Fruit fly (Drosophila melanogaster) whole organism, embryonic: ENCODE results near the gene CG32295.

Experiments used
- Atf6 ChIP-seq: fragments of 200-800 bp; sonication (Bioruptor generic); IDR thresholded peaks from 2 replicates; pipeline ENCODE4 v1.3.6; 2022; ENCODE audit warnings: missing biosample characterization, missing genetic modification characterization
- Awh ChIP-seq: fragments of 200-800 bp; sonication (Bioruptor generic); IDR thresholded peaks from 2 replicates; pipeline ENCODE4, ENCODE4 v1.3.6; 2022; ENCODE audit warnings: missing biosample characterization, missing genetic modification characterization
- CG10147 ChIP-seq: fragments of 200-800 bp; sonication (Bioruptor generic); optimal IDR thresholded peaks from 2 replicates; lab custom pipeline; 2019; ENCODE audit warnings: missing biosample characterization, mild to moderate bottlenecking, missing genetic modification characterization, moderate library complexity
- CG10366 ChIP-seq: fragments of 200-800 bp; sonication (Bioruptor generic); IDR thresholded peaks from 2 replicates; pipeline ENCODE4 v1.3.6; 2022; ENCODE audit warnings: missing biosample characterization, missing genetic modification characterization
- CG10979 ChIP-seq: fragments of 200-800 bp; sonication (Bioruptor generic); optimal IDR thresholded peaks from 2 replicates; lab custom pipeline; 2018; ENCODE audit warnings: missing biosample characterization, mild to moderate bottlenecking, missing genetic modification characterization, moderate library complexity
- CG11247 ChIP-seq: fragments of 200-800 bp; sonication (Bioruptor generic); IDR thresholded peaks from 2 replicates; pipeline ENCODE4 v1.3.6; 2022; ENCODE audit warnings: missing biosample characterization, missing genetic modification characterization
- CG12744 ChIP-seq: fragments of 200-800 bp; sonication (Bioruptor generic); optimal IDR thresholded peaks from 2 replicates; lab custom pipeline; 2016; ENCODE audit warnings: missing biosample characterization, missing genetic modification characterization
- CG14050 ChIP-seq: fragments of 200-800 bp; sonication (Bioruptor generic); IDR thresholded peaks from 3 replicates; pipeline ENCODE4 v1.3.6; 2022; ENCODE audit warnings: missing biosample characterization, missing genetic modification characterization
- CG1529 ChIP-seq: fragments of 200-800 bp; sonication (Bioruptor generic); optimal IDR thresholded peaks from 3 replicates; lab custom pipeline; 2018; ENCODE audit warnings: missing biosample characterization, missing genetic modification characterization
- CG15601 ChIP-seq: fragments of 200-800 bp; sonication (Bioruptor generic); optimal IDR thresholded peaks from 3 replicates; lab custom pipeline; 2019; ENCODE audit warnings: missing biosample characterization, mild to moderate bottlenecking, missing genetic modification characterization, moderate library complexity
- CG31441 ChIP-seq: fragments of 200-800 bp; sonication (Bioruptor generic); IDR thresholded peaks from 2 replicates; pipeline ENCODE4 v1.3.6; 2022; ENCODE audit warnings: missing biosample characterization, missing genetic modification characterization
- CG32767 ChIP-seq: fragments of 200-800 bp; sonication (Bioruptor generic); IDR thresholded peaks from 2 replicates; pipeline ENCODE4 v1.3.6; 2022; ENCODE audit warnings: missing biosample characterization, missing genetic modification characterization
- CG34422 ChIP-seq: fragments of 200-800 bp; sonication (Bioruptor generic); IDR thresholded peaks from 3 replicates; pipeline ENCODE4 v1.3.6; 2022; ENCODE audit warnings: missing biosample characterization, missing genetic modification characterization
- CG4820 ChIP-seq: fragments of 200-800 bp; sonication (Bioruptor generic); optimal IDR thresholded peaks from 3 replicates; lab custom pipeline; 2016; ENCODE audit warnings: missing biosample characterization, missing genetic modification characterization
- CG6254 ChIP-seq: fragments of 200-800 bp; sonication (Bioruptor generic); optimal IDR thresholded peaks from 3 replicates; lab custom pipeline; 2017; ENCODE audit warnings: mild to moderate bottlenecking, missing biosample characterization, missing genetic modification reagents, missing genetic modification characterization
- CG6854 ChIP-seq: fragments of 200-800 bp; sonication (Bioruptor generic); optimal IDR thresholded peaks from 3 replicates; lab custom pipeline; 2017; ENCODE audit warnings: missing biosample characterization, mild to moderate bottlenecking, missing genetic modification characterization
- CG9727 ChIP-seq: fragments of 200-800 bp; sonication (Bioruptor generic); optimal IDR thresholded peaks from 3 replicates; lab custom pipeline; 2017; ENCODE audit warnings: missing biosample characterization, mild to moderate bottlenecking, missing genetic modification characterization
- CoRest ChIP-seq: fragments of 200-800 bp; sonication (Bioruptor generic); optimal IDR thresholded peaks from 3 replicates; lab custom pipeline; 2018; ENCODE audit warnings: missing biosample characterization, mild to moderate bottlenecking, missing genetic modification characterization, moderate library complexity
- CrebB ChIP-seq: fragments of 200-800 bp; sonication (Bioruptor generic); optimal IDR thresholded peaks from 3 replicates; lab custom pipeline; 2018; ENCODE audit warnings: missing biosample characterization, mild to moderate bottlenecking, missing genetic modification characterization
- Dek ChIP-seq: fragments of 200-800 bp; sonication (Bioruptor generic); optimal IDR thresholded peaks from 3 replicates; lab custom pipeline; 2019; ENCODE audit warnings: missing biosample characterization, mild to moderate bottlenecking, missing genetic modification characterization, moderate library complexity
- Fer3 ChIP-seq: fragments of 200-800 bp; sonication (Bioruptor generic); optimal IDR thresholded peaks from 2 replicates; lab custom pipeline; 2018; ENCODE audit warnings: missing biosample characterization, mild to moderate bottlenecking, missing genetic modification characterization, moderate library complexity
- H15 ChIP-seq: fragments of 200-800 bp; sonication (Bioruptor generic); IDR thresholded peaks from 3 replicates; pipeline ENCODE4 v1.3.6; 2022; ENCODE audit warnings: missing biosample characterization, missing genetic modification characterization
- Hmx ChIP-seq: fragments of 200-800 bp; sonication (Bioruptor generic); optimal IDR thresholded peaks from 2 replicates; lab custom pipeline; 2016; ENCODE audit warnings: missing biosample characterization, missing genetic modification characterization
- Hr51 ChIP-seq, 2 experiments: fragments of 200-800 bp; sonication (Bioruptor generic); optimal IDR thresholded peaks; 2 replicates in 1 of 2; 3 replicates in 1 of 2; lab custom pipeline; 2016 to 2018; ENCODE audit warnings: missing biosample characterization in 2 of 2, missing genetic modification characterization in 2 of 2, mild to moderate bottlenecking in 1 of 2, moderate library complexity in 1 of 2
- Hsf ChIP-seq: fragments of 200-800 bp; sonication (Bioruptor generic); optimal IDR thresholded peaks from 3 replicates; lab custom pipeline; 2016; ENCODE audit warnings: missing biosample characterization, missing genetic modification characterization
- Jarid2 ChIP-seq: fragments of 200-800 bp; sonication (Bioruptor generic); optimal IDR thresholded peaks from 3 replicates; lab custom pipeline; 2017; ENCODE audit warnings: mild to moderate bottlenecking, missing biosample characterization, missing genetic modification reagents, missing genetic modification characterization
- Lhr ChIP-seq: fragments of 200-800 bp; sonication (Bioruptor generic); optimal IDR thresholded peaks from 3 replicates; lab custom pipeline; 2017; ENCODE audit warnings: mild to moderate bottlenecking, missing biosample characterization, missing genetic modification reagents, missing genetic modification characterization
- Optix ChIP-seq: fragments of 200-800 bp; sonication (Bioruptor generic); IDR thresholded peaks from 3 replicates; pipeline ENCODE4 v1.3.6; 2022; ENCODE audit warnings: missing biosample characterization, missing genetic modification characterization
- Ravus ChIP-seq: fragments of 200-800 bp; sonication (Bioruptor generic); IDR thresholded peaks from 2 replicates; pipeline ENCODE4 v1.3.6; 2022; ENCODE audit warnings: missing biosample characterization, missing genetic modification characterization
- Stat92E ChIP-seq, 3 experiments: fragments of >200 bp in 2 of 3; fragments of 200-800 bp in 1 of 3; sonication (Bioruptor generic) in 1 of 3; optimal IDR thresholded peaks; 2 replicates each; lab custom pipeline; 2017 to 2019; ENCODE audit warnings: missing biosample characterization in 3 of 3, missing genetic modification characterization in 3 of 3, mild to moderate bottlenecking in 1 of 3, moderate library complexity in 1 of 3
- abd-A ChIP-seq: fragments of 200-800 bp; sonication (Bioruptor generic); optimal IDR thresholded peaks from 3 replicates; lab custom pipeline; 2019; ENCODE audit warnings: missing biosample characterization, mild to moderate bottlenecking, missing genetic modification characterization, moderate library complexity
- corto ChIP-seq: fragments of 200-800 bp; sonication (Bioruptor generic); optimal IDR thresholded peaks from 2 replicates; lab custom pipeline; 2016; ENCODE audit warnings: missing biosample characterization, mild to moderate bottlenecking, missing genetic modification characterization, moderate library complexity
- crc ChIP-seq: fragments of 200-800 bp; sonication (Bioruptor generic); optimal IDR thresholded peaks from 2 replicates; lab custom pipeline; 2016; ENCODE audit warnings: missing biosample characterization, missing genetic modification characterization
- cwo ChIP-seq: fragments of 200-800 bp; sonication (Bioruptor generic); optimal IDR thresholded peaks from 3 replicates; lab custom pipeline; 2017; ENCODE audit warnings: missing biosample characterization, missing genetic modification characterization, mild to moderate bottlenecking, moderate library complexity, missing genetic modification reagents
- dpn ChIP-seq, 2 experiments: fragments of 200-800 bp; sonication (Bioruptor generic); optimal IDR thresholded peaks; 3 replicates each; lab custom pipeline; 2016; ENCODE audit warnings: missing biosample characterization in 2 of 2, missing genetic modification characterization in 2 of 2
- ems ChIP-seq: fragments of 200-800 bp; sonication (Bioruptor generic); optimal IDR thresholded peaks from 3 replicates; lab custom pipeline; 2016; ENCODE audit warnings: missing biosample characterization, missing genetic modification characterization
- exex ChIP-seq: fragments of 200-800 bp; sonication (Bioruptor generic); optimal IDR thresholded peaks from 4 replicates; lab custom pipeline; 2018; ENCODE audit warnings: missing biosample characterization, mild to moderate bottlenecking, missing genetic modification characterization, moderate library complexity
- hkb ChIP-seq, 2 experiments: fragments of 200-800 bp in 1 of 2; fragments of >200 bp in 1 of 2; sonication (Bioruptor generic) in 1 of 2; IDR thresholded peaks in 1 of 2; optimal IDR thresholded peaks in 1 of 2; 2 replicates each; pipeline versions ENCODE4 v1.3.6 to Lab custom; 2017 to 2022; ENCODE audit warnings: missing biosample characterization in 1 of 2, missing genetic modification characterization in 1 of 2
- jigr1 ChIP-seq: fragments of 200-800 bp; sonication (Bioruptor generic); IDR thresholded peaks from 3 replicates; pipeline ENCODE4 v1.3.6; 2022; ENCODE audit warnings: missing biosample characterization, missing genetic modification characterization
- lilli ChIP-seq: fragments of 200-800 bp; sonication (Bioruptor generic); optimal IDR thresholded peaks from 3 replicates; lab custom pipeline; 2016; ENCODE audit warnings: missing biosample characterization, missing genetic modification characterization
- lmd ChIP-seq: fragments of 200-800 bp; sonication (Bioruptor generic); IDR thresholded peaks from 2 replicates; pipeline ENCODE4 v1.3.6; 2022; ENCODE audit warnings: missing biosample characterization, missing genetic modification characterization
- maf-S ChIP-seq: fragments of 200-800 bp; sonication (Bioruptor generic); optimal IDR thresholded peaks from 2 replicates; lab custom pipeline; 2016; ENCODE audit warnings: missing biosample characterization, missing genetic modification characterization
- mirr ChIP-seq: fragments of 200-800 bp; sonication (Bioruptor generic); optimal IDR thresholded peaks from 3 replicates; lab custom pipeline; 2018; ENCODE audit warnings: missing biosample characterization, mild to moderate bottlenecking, missing genetic modification characterization
- nom ChIP-seq: fragments of 200-800 bp; sonication (Bioruptor generic); optimal IDR thresholded peaks from 2 replicates; lab custom pipeline; 2017; ENCODE audit warnings: missing biosample characterization, missing genetic modification characterization, mild to moderate bottlenecking, moderate library complexity, missing genetic modification reagents
- pan ChIP-seq, 4 experiments: fragments of >200 bp in 3 of 4; fragments of 200-800 bp in 1 of 4; sonication (Bioruptor generic) in 1 of 4; optimal IDR thresholded peaks in 3 of 4; IDR thresholded peaks in 1 of 4; 2 replicates each; pipeline versions ENCODE4 v1.3.6 to Lab custom; 2017 to 2022; ENCODE audit warnings: missing biosample characterization in 2 of 4, missing genetic modification characterization in 2 of 4, mixed read lengths in 1 of 4
- pros ChIP-seq: fragments of 200-800 bp; sonication (Bioruptor generic); optimal IDR thresholded peaks from 3 replicates; lab custom pipeline; 2019; ENCODE audit warnings: missing biosample characterization, mild to moderate bottlenecking, missing genetic modification characterization, moderate library complexity
- slp2 ChIP-seq: fragments of 200-800 bp; sonication (Bioruptor generic); optimal IDR thresholded peaks from 2 replicates; lab custom pipeline; 2016; ENCODE audit warnings: missing biosample characterization, missing genetic modification characterization
- stc ChIP-seq: fragments of 200-800 bp; sonication (Bioruptor generic); IDR thresholded peaks from 2 replicates; pipeline ENCODE4 v1.3.6; 2022; ENCODE audit warnings: missing biosample characterization, missing genetic modification characterization
- yki ChIP-seq: fragments of >200 bp; optimal IDR thresholded peaks from 3 replicates; lab custom pipeline; 2018

The CG32295 gene

dm6 chr3L:2570269-2570723 is 43.5 kb upstream of the CG32295 start (continued):
- TF ChIP-seq Hmx (GFP tag; lab: Kevin White, UChicago) (no peak), nom (peak; percentile 73), stc (GFP tag; lab: Robert Waterston, UW) (peak; percentile 49), cwo (peak; percentile 46), mirr (GFP tag; lab: Kevin White, UChicago) (peak; percentile 52), abd-A (tag; lab: Kevin White, UChicago) (no peak), CG32767 (0 out of 2 replicates have a peak, but pooled peaks have one; percentile 52), CG1529 (GFP tag; lab: Kevin White, UChicago) (peak; percentile 24), CG14050 (GFP tag; lab: Robert Waterston, UW) (peak; percentile 23; the same call in 1 of the 3 replicates), Hr51 (GFP tag; optimal IDR thresholded peaks at IDR 0.05; lab: Kevin White, UChicago) (peak in 1 of 2 experiments; percentile 82), maf-S (GFP tag; lab: Kevin White, UChicago) (no peak), CoRest (tag; lab: Kevin White, UChicago) (peak; percentile 31), Stat92E (GFP tag; optimal IDR thresholded peaks at IDR 0.05; lab: Kevin White, UChicago) (no peak), Ravus (GFP tag; lab: Robert Waterston, UW) (no peak), crc (GFP tag; lab: Kevin White, UChicago) (peak; percentile 20), yki (lab: Kevin White, UChicago) (no peak), lilli (GFP tag; lab: Kevin White, UChicago) (peak; percentile 27), lmd (GFP tag; lab: Robert Waterston, UW) (no peak), CG6254 (GFP tag; lab: Kevin White, UChicago) (peak; percentile 57), Dek (tag; lab: Kevin White, UChicago) (peak; percentile 0), Optix (GFP tag; lab: Robert Waterston, UW) (peak; percentile 12; the same call in 1 of the 3 replicates), CG12744 (GFP tag; lab: Kevin White, UChicago) (peak; percentile 44), Jarid2 (GFP tag; lab: Kevin White, UChicago) (no peak), dpn (GFP tag; optimal IDR thresholded peaks at IDR 0.05; lab: Kevin White, UChicago) (peak; percentile 19 to 39), Atf6 (GFP tag; lab: Robert Waterston, UW) (peak; percentile 21; the same call in 1 of the 2 replicates), CG10147 (GFP tag; lab: Kevin White, UChicago) (peak; percentile 33), CG9727 (peak; percentile 3), H15 (GFP tag; lab: Robert Waterston, UW) (0 out of 3 replicates have a peak, but pooled peaks have one; percentile 10), CG15601 (tag; lab: Kevin White, UChicago) (peak; percentile 30), Awh (GFP tag; lab: Robert Waterston, UW) (peak; percentile 56; the same call in 1 of the 2 replicates), pros (no peak), ems (GFP tag; lab: Kevin White, UChicago) (no peak), CG10979 (peak; percentile 30), CG4820 (peak; percentile 10), CG11247 (no peak), exex (tag; lab: Kevin White, UChicago) (peak; percentile 8), CG31441 (peak; percentile 70; the same call in 1 of the 2 replicates), CG34422 (GFP tag; lab: Robert Waterston, UW) (0 out of 3 replicates have a peak, but pooled peaks have one; percentile 19), Hsf (GFP tag; lab: Kevin White, UChicago) (peak; percentile 32), pan (optimal IDR thresholded peaks at IDR 0.05; lab: Kevin White, UChicago) (no peak), pan (GFP tag; optimal IDR thresholded peaks at IDR 0.05 in 1 of 2, IDR thresholded peaks at IDR 0.05 in 1 of 2) (peak in 1 of 2 experiments; percentile 45), CrebB (tag; lab: Kevin White, UChicago) (peak; percentile 6), CG10366 (peak; percentile 30; the same call in 1 of the 2 replicates), CG6854 (GFP tag; lab: Kevin White, UChicago) (peak; percentile 4), jigr1 (GFP tag; lab: Robert Waterston, UW) (no peak), corto (GFP tag; lab: Kevin White, UChicago) (no peak), Fer3 (peak; percentile 19), Lhr (no peak), hkb (optimal IDR thresholded peaks at IDR 0.05; lab: Kevin White, UChicago) (no peak), hkb (GFP tag; IDR thresholded peaks at IDR 0.05; lab: Robert Waterston, UW) (peak; percentile 78), slp2 (GFP tag; lab: Kevin White, UChicago) (peak; percentile 26)
